Worm (Caenorhabditis elegans) whole organism, dauer: ENCODE data around the gene memb-2.

ENCODE experiments used
- unc-62 ChIP-seq: sonication (generic microtip); optimal IDR thresholded peaks from 2 replicates; lab custom pipeline; 2017; ENCODE audit warnings: missing biosample characterization, missing genetic modification reagents, missing genetic modification characterization

memb-2 gene

DNA sequence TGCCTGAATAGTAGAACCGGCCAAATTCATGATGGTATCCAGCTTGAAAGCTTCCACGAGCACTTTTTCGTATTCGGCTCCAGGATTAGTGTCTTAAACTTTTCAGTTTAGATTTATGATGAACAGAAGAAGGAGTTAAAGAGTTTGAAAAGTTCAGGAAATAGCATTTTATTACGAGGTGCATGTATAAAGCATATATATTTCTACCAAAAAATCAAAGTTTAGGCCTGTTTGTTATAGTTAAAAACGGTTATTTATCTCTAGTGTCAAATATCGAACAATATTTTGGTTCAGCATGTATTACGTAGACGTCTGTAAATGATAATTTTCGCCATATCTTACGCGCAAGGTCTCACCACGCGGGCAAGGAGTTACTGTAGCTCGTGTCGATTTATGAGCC, 38.6 kb downstream of the memb-2 start, which contains the start of gene klc-2:
klc-2 (minus strand) TSS at position 101 of the 400 bp plus-strand sequence.
- TF ChIP-seq unc-62 (GFP tag; lab: Kevin White, UChicago): no peak

DNA sequence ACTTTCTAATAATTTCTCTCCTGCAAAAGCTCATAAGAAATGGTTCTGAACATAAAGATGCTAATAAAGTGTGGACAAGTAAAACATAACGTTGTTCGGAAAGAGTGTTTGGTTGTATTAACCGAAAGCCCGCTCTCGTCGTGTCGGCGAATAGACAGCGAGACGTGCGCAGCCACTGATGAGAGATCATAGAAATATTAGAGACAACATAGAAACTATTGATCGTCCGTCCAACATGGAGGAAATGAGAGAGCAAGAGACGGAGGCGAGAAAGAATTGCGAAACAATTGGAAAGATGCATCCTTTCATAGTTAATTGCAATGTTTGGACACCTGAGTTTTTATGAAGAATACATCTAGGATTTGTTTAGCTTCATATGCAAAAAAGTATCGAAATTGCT, 39.4 kb downstream of the memb-2 start:
- TF ChIP-seq unc-62 (GFP tag; lab: Kevin White, UChicago): no peak

DNA sequence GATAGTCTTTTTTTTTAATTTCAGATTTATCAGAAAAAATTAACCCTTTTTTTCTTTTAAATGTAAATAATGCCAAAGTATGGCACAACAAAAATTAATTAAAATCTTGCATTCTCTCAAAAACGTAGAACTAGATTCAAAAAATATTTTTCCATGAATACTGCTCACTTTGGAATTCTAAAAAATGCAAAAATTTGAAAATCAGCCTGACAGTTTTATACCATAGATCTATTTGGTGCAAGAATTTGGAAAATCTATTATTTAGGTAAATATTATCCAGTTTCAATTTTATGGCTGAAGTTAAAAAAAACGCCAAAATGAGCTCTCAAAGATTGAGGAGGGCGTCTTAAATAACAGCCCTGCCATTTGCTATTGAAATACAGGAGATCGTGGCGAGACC, 40.3 kb downstream of the memb-2 start:
- no peak for TF ChIP-seq unc-62 (GFP tag; lab: Kevin White, UChicago)

DNA sequence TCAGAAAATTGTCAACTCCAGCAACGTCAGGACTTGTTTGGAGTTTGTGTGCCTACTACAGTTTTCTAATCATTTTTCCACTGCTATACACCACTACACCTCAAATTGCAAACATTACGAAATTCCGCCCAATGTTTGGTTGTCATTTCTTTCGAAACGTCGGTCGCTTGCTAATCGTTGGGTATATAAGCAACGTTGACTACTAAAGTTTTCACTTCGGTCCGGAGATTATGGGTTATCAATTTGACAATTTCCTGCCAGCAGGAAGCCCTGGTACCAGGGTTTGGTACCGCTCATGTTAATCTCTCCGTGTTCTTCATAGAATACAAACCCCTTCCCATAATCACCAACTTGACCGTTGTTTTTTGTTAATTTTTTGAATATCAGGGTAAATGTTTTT, 43.9 kb downstream of the memb-2 start:
- TF ChIP-seq unc-62 (GFP tag; lab: Kevin White, UChicago): no peak

DNA sequence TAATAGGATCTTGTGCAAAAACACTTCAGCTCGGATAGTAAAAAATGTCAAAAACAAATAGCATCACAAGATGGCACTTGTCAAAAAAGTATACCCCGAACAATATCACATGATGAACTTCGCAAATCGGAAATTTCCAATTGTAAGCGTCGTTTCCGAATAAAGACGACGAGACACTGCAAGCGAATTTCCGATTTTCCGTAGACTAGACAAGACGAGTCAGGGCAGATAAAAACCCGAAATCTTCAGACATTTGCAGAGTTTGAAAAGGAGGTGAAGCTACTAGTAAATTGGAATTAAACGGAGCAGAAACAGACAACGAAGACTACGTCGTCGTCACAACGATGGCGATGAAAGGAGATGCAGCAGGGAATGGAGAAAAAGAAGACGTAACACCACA, 48.2 kb downstream of the memb-2 start:
- TF ChIP-seq unc-62 (GFP tag; lab: Kevin White, UChicago): no peak

DNA sequence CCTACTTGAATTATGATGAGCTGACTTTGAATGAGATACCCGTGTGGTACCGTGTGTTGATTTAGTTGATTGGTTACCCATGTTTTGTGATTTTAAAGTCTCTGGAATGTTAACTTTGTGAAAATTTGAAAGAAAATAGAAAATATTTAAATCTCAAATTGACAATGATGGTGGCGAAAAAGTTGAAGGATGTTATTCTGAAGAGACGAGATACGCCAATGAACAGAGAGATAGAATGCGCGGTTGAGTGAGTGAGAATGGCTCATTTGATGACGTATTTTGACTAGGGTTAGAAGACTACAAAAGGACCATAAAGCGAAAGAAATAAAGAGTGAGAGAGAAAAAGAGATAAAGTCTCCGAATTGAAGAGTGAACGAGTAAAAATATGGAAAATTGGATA, 49.5 kb downstream of the memb-2 start, which contains the start of gene glb-6:
glb-6 (minus strand) TSS at position 101 of the 400 bp plus-strand sequence.
- no peak for TF ChIP-seq unc-62 (GFP tag; lab: Kevin White, UChicago)
